Worm (Caenorhabditis elegans) whole organism, L3 larva: Measurements from ENCODE around the gene ddi-1.

Experiments used
- elt-1 ChIP-seq: fragments of 150-350 bp; optimal IDR thresholded peaks from 2 replicates; lab custom pipeline; 2014; ENCODE audit warnings: missing biosample characterization, missing genetic modification characterization
- pqm-1 ChIP-seq: fragments of 150-350 bp; optimal IDR thresholded peaks from 2 replicates; lab custom pipeline; 2017; ENCODE audit warnings: missing biosample characterization, missing genetic modification characterization, inconsistent platforms
- skn-1 ChIP-seq: fragments of 150-350 bp; optimal IDR thresholded peaks from 2 replicates; lab custom pipeline; 2014; ENCODE audit warnings: missing biosample characterization, missing genetic modification characterization
- unc-62 ChIP-seq: fragments of 150-350 bp; sonication (generic microtip); optimal IDR thresholded peaks from 4 replicates; lab custom pipeline; 2014; ENCODE audit warnings: missing biosample characterization, missing genetic modification reagents, missing genetic modification characterization

DNA sequence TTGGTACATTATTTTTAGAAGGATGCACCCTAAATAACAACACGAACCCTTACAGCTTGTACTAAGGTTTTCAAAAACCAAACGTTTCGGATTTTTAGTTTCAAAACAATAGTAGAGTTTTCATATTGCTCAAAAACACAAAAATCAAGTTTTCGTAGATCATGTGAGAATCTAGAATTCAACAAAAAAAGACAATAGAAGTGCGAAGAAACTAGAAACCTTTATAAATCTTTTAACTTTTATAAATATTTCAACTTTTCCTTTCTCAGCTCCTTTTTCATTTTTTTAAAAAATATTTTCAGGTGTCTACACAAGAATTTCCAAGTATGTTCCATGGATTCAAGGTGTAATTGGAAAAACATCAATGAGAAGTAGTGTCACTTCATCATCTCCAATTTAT, 37.8 kb downstream of the ddi-1 start, which contains the start of gene best-9:
- no peak for TF ChIP-seq unc-62 (GFP tag; lab: Kevin White, UChicago)
- no peak for TF ChIP-seq elt-1
- no peak for TF ChIP-seq skn-1 (tag; lab: Kevin White, UChicago)
- no peak for TF ChIP-seq pqm-1 (tag; lab: Kevin White, UChicago)
